Fruit fly (Drosophila melanogaster) whole organism, prepupa: ENCODE results near the gene CG4733.
A peak's percentile ranks its signal among the peaks of the same experiment; 100 is the strongest.

Source experiments
- Blimp-1 ChIP-seq: fragments of 200-800 bp; sonication (Bioruptor generic); optimal IDR thresholded peaks from 3 replicates; lab custom pipeline; 2017; ENCODE audit warnings: missing biosample characterization, missing genetic modification characterization, mild to moderate bottlenecking, moderate library complexity, missing genetic modification reagents
- CG10669 ChIP-seq: fragments of 200-800 bp; sonication (Bioruptor generic); optimal IDR thresholded peaks from 3 replicates; lab custom pipeline; 2018; ENCODE audit warnings: missing biosample characterization, mild to moderate bottlenecking, missing genetic modification characterization, moderate library complexity
- CG11294 ChIP-seq: fragments of 200-800 bp; sonication (Bioruptor generic); IDR thresholded peaks from 2 replicates; pipeline ENCODE4 v1.3.6; 2022; ENCODE audit warnings: missing biosample characterization, missing genetic modification characterization
- CG11762 ChIP-seq: fragments of 200-800 bp; sonication (Bioruptor generic); optimal IDR thresholded peaks from 3 replicates; lab custom pipeline; 2016; ENCODE audit warnings: missing biosample characterization, missing genetic modification characterization; ENCODE audit not compliant: insufficient read depth
- CG15336 ChIP-seq: fragments of 200-800 bp; sonication (Bioruptor generic); IDR thresholded peaks from 2 replicates; pipeline ENCODE4 v1.3.6; 2022; ENCODE audit warnings: missing biosample characterization, missing genetic modification characterization
- CG1621 ChIP-seq: fragments of 200-800 bp; sonication (Bioruptor generic); optimal IDR thresholded peaks from 3 replicates; lab custom pipeline; 2018; ENCODE audit warnings: missing biosample characterization, mild to moderate bottlenecking, missing genetic modification characterization
- CG16779 ChIP-seq: fragments of 200-800 bp; sonication (Bioruptor generic); optimal IDR thresholded peaks from 3 replicates; lab custom pipeline; 2017; ENCODE audit warnings: missing biosample characterization, mild to moderate bottlenecking, missing genetic modification characterization
- CG3032 ChIP-seq: fragments of 200-800 bp; optimal IDR thresholded peaks from 2 replicates; lab custom pipeline; 2019; ENCODE audit warnings: missing biosample characterization, mild to moderate bottlenecking, missing genetic modification characterization, moderate library complexity
- CG32006 ChIP-seq: fragments of 200-800 bp; sonication (Bioruptor generic); optimal IDR thresholded peaks from 3 replicates; lab custom pipeline; 2017; ENCODE audit warnings: missing biosample characterization, mild to moderate bottlenecking, missing genetic modification characterization
- CG34406 ChIP-seq: fragments of 200-800 bp; sonication (Bioruptor generic); optimal IDR thresholded peaks from 3 replicates; lab custom pipeline; 2016; ENCODE audit warnings: missing biosample characterization, missing genetic modification characterization
- CG3919 ChIP-seq: fragments of 200-800 bp; sonication (Bioruptor generic); optimal IDR thresholded peaks from 3 replicates; lab custom pipeline; 2016; ENCODE audit warnings: missing biosample characterization, missing genetic modification characterization
- CG6163 ChIP-seq: fragments of 200-800 bp; sonication (Bioruptor generic); IDR thresholded peaks from 3 replicates; pipeline ENCODE4 v1.3.6; 2022; ENCODE audit warnings: missing biosample characterization, missing genetic modification characterization
- CG6854 ChIP-seq: fragments of 200-800 bp; sonication (Bioruptor generic); optimal IDR thresholded peaks from 2 replicates; lab custom pipeline; 2017; ENCODE audit warnings: missing biosample characterization, mild to moderate bottlenecking, missing genetic modification characterization
- CG7368 ChIP-seq: fragments of 200-800 bp; sonication (Bioruptor generic); optimal IDR thresholded peaks from 3 replicates; lab custom pipeline; 2016; ENCODE audit warnings: missing biosample characterization, missing genetic modification characterization
- CG8119 ChIP-seq: fragments of 200-800 bp; sonication (Bioruptor generic); IDR thresholded peaks from 3 replicates; pipeline ENCODE4 v1.3.6; 2022; ENCODE audit warnings: missing biosample characterization, missing genetic modification characterization
- CG8319 ChIP-seq: fragments of 200-800 bp; sonication (Bioruptor generic); optimal IDR thresholded peaks from 3 replicates; lab custom pipeline; 2016; ENCODE audit warnings: missing biosample characterization, missing genetic modification characterization
- CG8632 ChIP-seq: fragments of 200-800 bp; sonication (Bioruptor generic); optimal IDR thresholded peaks from 3 replicates; lab custom pipeline; 2016; ENCODE audit warnings: missing biosample characterization, missing genetic modification characterization
- Eip78C ChIP-seq: fragments of 200-800 bp; sonication (Bioruptor generic); peaks from one replicate; lab custom pipeline; 2016; ENCODE audit warnings: missing biosample characterization, missing genetic modification characterization
- Eip93F ChIP-seq: fragments of 200-800 bp; sonication (Bioruptor generic); optimal IDR thresholded peaks from 2 replicates; lab custom pipeline; 2016; ENCODE audit warnings: missing biosample characterization, mild to moderate bottlenecking, missing genetic modification characterization
- Ets21C ChIP-seq: fragments of 200-800 bp; sonication (Bioruptor generic); optimal IDR thresholded peaks from 3 replicates; lab custom pipeline; 2016; ENCODE audit warnings: missing biosample characterization, missing genetic modification characterization
- Hr39 ChIP-seq: fragments of 200-800 bp; sonication (Bioruptor generic); optimal IDR thresholded peaks from 2 replicates; lab custom pipeline; 2016; ENCODE audit warnings: missing biosample characterization, missing genetic modification characterization
- Hr4 ChIP-seq: fragments of 200-800 bp; sonication (Bioruptor generic); optimal IDR thresholded peaks from 3 replicates; lab custom pipeline; 2016; ENCODE audit warnings: missing biosample characterization, missing genetic modification characterization
- Lpt ChIP-seq: fragments of 200-800 bp; sonication (Bioruptor generic); optimal IDR thresholded peaks from 3 replicates; lab custom pipeline; 2016; ENCODE audit warnings: missing biosample characterization, missing genetic modification characterization
- Met ChIP-seq: fragments of 200-800 bp; sonication (Bioruptor generic); optimal IDR thresholded peaks from 3 replicates; lab custom pipeline; 2016; ENCODE audit warnings: missing biosample characterization, missing genetic modification characterization
- OdsH ChIP-seq: fragments of 200-800 bp; sonication (Bioruptor generic); optimal IDR thresholded peaks from 3 replicates; lab custom pipeline; 2016; ENCODE audit warnings: missing biosample characterization, missing genetic modification characterization
- Sox102F ChIP-seq: fragments of 200-800 bp; sonication (Bioruptor generic); optimal IDR thresholded peaks from 2 replicates; lab custom pipeline; 2016; ENCODE audit warnings: missing biosample characterization, mild to moderate bottlenecking, missing genetic modification characterization
- Sox14 ChIP-seq: fragments of 200-800 bp; sonication (Bioruptor generic); optimal IDR thresholded peaks from 3 replicates; lab custom pipeline; 2016; ENCODE audit warnings: missing biosample characterization, missing genetic modification characterization
- Sox15 ChIP-seq: fragments of 200-800 bp; sonication (Bioruptor generic); optimal IDR thresholded peaks from 3 replicates; lab custom pipeline; 2016; ENCODE audit warnings: missing biosample characterization, missing genetic modification characterization
- achi ChIP-seq: fragments of 200-800 bp; sonication (Bioruptor generic); optimal IDR thresholded peaks from 3 replicates; lab custom pipeline; 2016; ENCODE audit warnings: missing biosample characterization, missing genetic modification characterization
- acj6 ChIP-seq: fragments of 200-800 bp; sonication (Bioruptor generic); optimal IDR thresholded peaks from 3 replicates; lab custom pipeline; 2016; ENCODE audit warnings: missing biosample characterization, missing genetic modification characterization
- cyc ChIP-seq: fragments of 200-800 bp; sonication (Bioruptor generic); optimal IDR thresholded peaks from 3 replicates; lab custom pipeline; 2016; ENCODE audit warnings: missing biosample characterization, missing genetic modification characterization
- dac ChIP-seq: fragments of 200-800 bp; sonication (Bioruptor generic); optimal IDR thresholded peaks from 2 replicates; lab custom pipeline; 2017; ENCODE audit warnings: missing biosample characterization, mild to moderate bottlenecking, missing genetic modification characterization
- dsx ChIP-seq: fragments of 200-800 bp; optimal IDR thresholded peaks from 3 replicates; lab custom pipeline; 2019; ENCODE audit warnings: missing biosample characterization, mild to moderate bottlenecking, missing genetic modification characterization, moderate library complexity; ENCODE audit not compliant: poor library complexity, severe bottlenecking
- eg ChIP-seq: fragments of 200-800 bp; sonication (Bioruptor generic); IDR thresholded peaks from 3 replicates; pipeline ENCODE4 v1.3.6; 2022; ENCODE audit warnings: missing biosample characterization, missing genetic modification characterization
- esn ChIP-seq: fragments of 200-800 bp; sonication (Bioruptor generic); optimal IDR thresholded peaks from 2 replicates; lab custom pipeline; 2016; ENCODE audit warnings: missing biosample characterization, mild to moderate bottlenecking, missing genetic modification characterization, moderate library complexity
- fd59A ChIP-seq: fragments of 200-800 bp; sonication (Bioruptor generic); optimal IDR thresholded peaks from 2 replicates; lab custom pipeline; 2017; ENCODE audit warnings: missing biosample characterization, mild to moderate bottlenecking, missing genetic modification characterization, missing genetic modification reagents
- fd85E ChIP-seq: fragments of 200-800 bp; sonication (Bioruptor generic); optimal IDR thresholded peaks from 3 replicates; lab custom pipeline; 2016; ENCODE audit warnings: missing biosample characterization, missing genetic modification characterization
- fkh ChIP-seq: fragments of 200-800 bp; sonication (Bioruptor generic); optimal IDR thresholded peaks from 3 replicates; lab custom pipeline; 2017; ENCODE audit warnings: missing biosample characterization, mild to moderate bottlenecking, missing genetic modification characterization, moderate library complexity
- lz ChIP-seq: fragments of 200-800 bp; sonication (Bioruptor generic); optimal IDR thresholded peaks from 3 replicates; lab custom pipeline; 2016; ENCODE audit warnings: missing biosample characterization, missing genetic modification characterization
- net ChIP-seq: fragments of 200-800 bp; sonication (Bioruptor generic); optimal IDR thresholded peaks from 3 replicates; lab custom pipeline; 2016; ENCODE audit warnings: missing biosample characterization, missing genetic modification characterization
- pdm3 ChIP-seq: fragments of 200-800 bp; sonication (Bioruptor generic); optimal IDR thresholded peaks from 3 replicates; lab custom pipeline; 2016; ENCODE audit warnings: missing biosample characterization, missing genetic modification characterization
- salr ChIP-seq, 2 experiments: fragments of 200-800 bp; sonication (Bioruptor generic); optimal IDR thresholded peaks; 3 replicates each; lab custom pipeline; 2016 to 2018; ENCODE audit warnings: missing biosample characterization in 2 of 2, missing genetic modification characterization in 2 of 2, mild to moderate bottlenecking in 1 of 2
- spab ChIP-seq: fragments of 200-800 bp; sonication (Bioruptor generic); optimal IDR thresholded peaks from 2 replicates; lab custom pipeline; 2017; ENCODE audit warnings: missing biosample characterization, mild to moderate bottlenecking, missing genetic modification characterization, missing genetic modification reagents
- ss ChIP-seq, 2 experiments: fragments of 200-800 bp; sonication (Bioruptor generic); optimal IDR thresholded peaks; 2 replicates in 1 of 2; 3 replicates in 1 of 2; lab custom pipeline; 2017 to 2018; ENCODE audit warnings: mild to moderate bottlenecking in 2 of 2, missing biosample characterization in 2 of 2, missing genetic modification characterization in 2 of 2, moderate library complexity in 1 of 2
- topi ChIP-seq: fragments of 200-800 bp; sonication (Bioruptor generic); optimal IDR thresholded peaks from 3 replicates; lab custom pipeline; 2016; ENCODE audit warnings: missing biosample characterization, missing genetic modification characterization
- vri ChIP-seq: fragments of 200-800 bp; sonication (Bioruptor generic); optimal IDR thresholded peaks from 3 replicates; lab custom pipeline; 2016; ENCODE audit warnings: missing biosample characterization, mild to moderate bottlenecking, missing genetic modification characterization

CG4733 gene

dm6 chr3R:19905932-19906439, 15.5 kb downstream of the CG4733 start (continued):
- peak; percentile 95 for TF ChIP-seq Hr39 (GFP tag; lab: Kevin White, UChicago)
- TF ChIP-seq Blimp-1 (GFP tag; lab: Kevin White, UChicago), result peak; percentile 59
- TF ChIP-seq esn, result peak; percentile 93
- peak; percentile 53 for TF ChIP-seq CG6854
- TF ChIP-seq CG8119 (GFP tag; lab: Robert Waterston, UW), result peak; percentile 86
- TF ChIP-seq fkh, result peak; percentile 61
- TF ChIP-seq CG8632 (GFP tag; lab: Kevin White, UChicago), result peak; percentile 83
- TF ChIP-seq Sox15 (GFP tag; lab: Kevin White, UChicago), result peak; percentile 89
- TF ChIP-seq CG3032 (tag; lab: Kevin White, UChicago), result peak; percentile 81
- peak; percentile 89 for TF ChIP-seq acj6 (GFP tag; lab: Kevin White, UChicago)
- TF ChIP-seq CG11762 (GFP tag; lab: Kevin White, UChicago), result peak; percentile 82
- peak; percentile 91 for TF ChIP-seq CG6163 (GFP tag; lab: Robert Waterston, UW)
- TF ChIP-seq net, result peak; percentile 86
- TF ChIP-seq CG32006 (GFP tag; lab: Kevin White, UChicago), result peak; percentile 86
- peak; percentile 86 for TF ChIP-seq Hr4 (GFP tag; lab: Kevin White, UChicago)
- peak; percentile 91 for TF ChIP-seq cyc
- peak; percentile 65 for TF ChIP-seq Lpt (GFP tag; lab: Kevin White, UChicago)
- peak; percentile 63 for TF ChIP-seq dac
- TF ChIP-seq, all 60 proteins: peak for 57

- TF ChIP-seq CG32006 (GFP tag; lab: Kevin White, UChicago) (peak; percentile 84), lz (peak; percentile 88), fd59A (GFP tag; lab: Kevin White, UChicago) (peak; percentile 59), eg (peak; percentile 90), Eip78C (GFP tag; lab: Kevin White, UChicago) (peak; percentile 95), CG3919 (GFP tag; lab: Kevin White, UChicago) (peak; percentile 88), ss (GFP tag; optimal IDR thresholded peaks at IDR 0.05; lab: Kevin White, UChicago) (peak in 1 of 2 experiments; percentile 42), Sox14 (GFP tag; lab: Kevin White, UChicago) (peak; percentile 92), Eip93F (GFP tag; lab: Kevin White, UChicago) (no peak), OdsH (GFP tag; lab: Kevin White, UChicago) (peak; percentile 87), pdm3 (GFP tag; lab: Kevin White, UChicago) (peak; percentile 86), CG11294 (GFP tag; lab: Robert Waterston, UW) (peak; percentile 51; the same call in 1 of the 2 replicates), CG34406 (GFP tag; lab: Kevin White, UChicago) (peak; percentile 85), Hr4 (GFP tag; lab: Kevin White, UChicago) (peak; percentile 86), CG8319 (GFP tag; lab: Kevin White, UChicago) (peak; percentile 74), CG10669 (GFP tag; lab: Kevin White, UChicago) (peak; percentile 77), fd85E (GFP tag; lab: Kevin White, UChicago) (peak; percentile 65), dac (peak; percentile 67), CG1621 (tag; lab: Kevin White, UChicago) (peak; percentile 82), fkh (peak; percentile 14), Hr39 (GFP tag; lab: Kevin White, UChicago) (peak; percentile 88), CG3032 (tag; lab: Kevin White, UChicago) (peak; percentile 52), cyc (peak; percentile 81), CG8632 (GFP tag; lab: Kevin White, UChicago) (peak; percentile 81), CG16779 (peak; percentile 57), esn (peak; percentile 89), Lpt (GFP tag; lab: Kevin White, UChicago) (peak; percentile 73), vri (GFP tag; lab: Kevin White, UChicago) (peak; percentile 82), dsx (GFP tag; lab: Kevin White, UChicago) (peak; percentile 51), CG7368 (peak; percentile 80), Sox15 (GFP tag; lab: Kevin White, UChicago) (peak; percentile 88), achi (peak; percentile 84), salr (GFP tag; optimal IDR thresholded peaks at IDR 0.05; lab: Kevin White, UChicago) (peak; percentile 68), Met (GFP tag; lab: Kevin White, UChicago) (peak; percentile 71), Ets21C (GFP tag; lab: Kevin White, UChicago) (peak; percentile 84), Sox102F (GFP tag; lab: Kevin White, UChicago) (peak; percentile 87), CG11762 (GFP tag; lab: Kevin White, UChicago) (peak; percentile 74), topi (GFP tag; lab: Kevin White, UChicago) (peak; percentile 81), spab (GFP tag; lab: Kevin White, UChicago) (peak; percentile 54), CG15336 (GFP tag; lab: Robert Waterston, UW) (peak; percentile 87)
Measured at dm6 chr3R:19908863-19909343, 18.4 kb downstream of the CG4733 start.
